Fruit fly (Drosophila melanogaster): ENCODE results near the gene CG17738.

DNA sequence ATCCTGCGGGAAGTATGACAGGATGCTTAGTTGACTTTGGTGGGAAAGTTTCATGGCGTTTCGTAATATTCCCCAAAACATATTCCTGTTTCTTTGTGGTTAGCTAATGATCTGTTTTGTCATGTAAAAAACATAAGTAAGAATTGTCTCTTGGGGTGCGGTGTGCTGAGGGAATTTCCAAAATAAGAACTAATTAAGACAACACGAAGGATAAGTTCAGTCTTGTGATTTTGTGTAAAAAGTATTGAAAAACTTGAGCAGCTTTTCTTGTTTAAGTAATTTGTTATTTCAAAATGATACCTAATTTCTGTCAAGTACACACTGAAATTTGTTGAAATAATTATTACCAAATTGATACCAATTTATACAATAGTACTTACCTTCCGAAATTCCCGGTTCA lies 16.8 kb upstream of the CG17738 start, which contains the start of gene CG3942:
- no peak for TF ChIP-seq h (optimal IDR thresholded peaks at IDR 0.05)
- TF ChIP-seq Myc (optimal IDR thresholded peaks at IDR 0.05): no peak
